Fruit fly (Drosophila melanogaster): Measurements from ENCODE around the gene CG43446.

DNA sequence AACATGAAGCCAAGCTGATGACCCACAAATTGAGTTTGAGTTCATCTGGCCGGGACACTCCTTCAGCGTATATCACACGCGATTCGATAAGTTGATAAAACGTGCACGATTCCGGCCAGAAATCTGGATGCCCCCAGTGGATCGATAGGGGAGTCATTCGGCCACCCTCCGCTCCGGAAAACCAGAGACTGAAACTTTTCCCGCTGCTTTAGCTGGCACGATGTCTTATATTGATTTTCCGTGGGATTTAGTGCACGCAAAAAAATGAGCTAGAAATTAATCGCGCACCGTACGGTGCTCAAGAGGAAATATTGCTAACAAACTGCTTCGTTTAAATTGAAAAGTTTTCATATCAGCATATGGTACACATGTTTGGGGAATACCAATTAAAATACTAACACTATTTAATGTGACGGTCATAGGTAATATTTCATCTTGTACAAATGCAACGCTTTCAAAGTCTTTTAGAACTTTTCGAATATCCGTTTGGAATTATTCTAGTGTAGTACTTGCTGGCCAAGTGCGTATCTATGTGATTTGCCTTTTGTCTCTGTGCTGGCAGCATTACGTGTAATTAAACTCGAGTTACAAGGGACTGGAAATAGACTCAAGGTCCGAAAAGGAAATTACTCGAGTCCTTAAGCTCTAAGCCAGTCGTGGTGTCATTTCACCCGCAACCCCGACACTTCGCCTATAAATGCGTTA lies 31.7 kb downstream of the CG43446 start:
- TF ChIP-seq OdsH (GFP tag; optimal IDR thresholded peaks at IDR 0.05) (no peak), br (GFP tag; optimal IDR thresholded peaks at IDR 0.05) (no peak), Dfd (GFP tag; optimal IDR thresholded peaks at IDR 0.05) (no peak)

Data from whole organism, wandering third instar larva.